Worm (Caenorhabditis elegans): Measurements from ENCODE around the gene F59A7.12.

F59A7.12 gene

DNA sequence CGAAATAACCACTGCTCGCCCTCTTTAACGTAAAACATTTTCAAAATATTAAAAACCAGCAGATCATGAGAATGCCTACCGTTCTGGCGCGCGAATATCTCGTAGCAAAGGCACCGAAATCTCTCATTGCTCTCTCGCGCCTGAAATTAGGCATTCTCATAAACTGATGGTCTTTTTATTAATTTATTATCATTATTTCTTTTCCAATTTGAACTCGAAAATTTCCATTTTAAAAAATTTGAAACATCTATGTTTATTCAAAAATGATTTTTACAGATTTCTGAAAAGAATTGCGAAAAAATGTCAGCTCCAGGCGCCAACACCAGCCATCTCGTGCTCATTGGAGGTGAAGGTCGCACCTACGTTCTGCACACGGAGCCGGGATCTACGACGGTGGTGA, at the start of gene F59A7.12:
TSS of gene F59A7.12 (plus strand) at position 301 of the 400 bp plus-strand sequence.
- TF ChIP-seq sptf-1 (tag; optimal IDR thresholded peaks at IDR 0.05): no peak
- TF ChIP-seq ceh-39 (tag; optimal IDR thresholded peaks at IDR 0.05): no peak
- TF ChIP-seq ham-2 (GFP tag; optimal IDR thresholded peaks at IDR 0.05): no peak
- no peak for TF ChIP-seq elt-1 (tag; optimal IDR thresholded peaks at IDR 0.05; ENCODE audit: borderline replicate concordance, insufficient read depth)
- no peak for TF ChIP-seq drap-1 (GFP tag; optimal IDR thresholded peaks at IDR 0.05)
- no peak for TF ChIP-seq ceh-83 (GFP tag; optimal IDR thresholded peaks at IDR 0.05)
- no peak for TF ChIP-seq elt-3 (tag; optimal IDR thresholded peaks at IDR 0.05)
- TF ChIP-seq lsy-2 (tag; optimal IDR thresholded peaks at IDR 0.05): no peak
- TF ChIP-seq bed-3 (GFP tag; optimal IDR thresholded peaks at IDR 0.05): no peak

ce11 chrV:1986954-1987353, 43.0 kb upstream of the F59A7.12 start, which contains the start of gene T08B1.1:
T08B1.1 (minus strand) TSS chrV:1987045.
- TF ChIP-seq lin-13 (tag; optimal IDR thresholded peaks at IDR 0.05) (no peak), blmp-1 (tag; optimal IDR thresholded peaks at IDR 0.05) (no peak), sem-2 (GFP tag; optimal IDR thresholded peaks at IDR 0.05) (no peak), bed-3 (GFP tag; optimal IDR thresholded peaks at IDR 0.05) (no peak), drap-1 (GFP tag; optimal IDR thresholded peaks at IDR 0.05) (no peak), nhr-2 (tag; optimal IDR thresholded peaks at IDR 0.05) (no peak), ceh-39 (tag; optimal IDR thresholded peaks at IDR 0.05) (no peak), unc-39 (tag; optimal IDR thresholded peaks at IDR 0.05) (no peak), ham-2 (GFP tag; optimal IDR thresholded peaks at IDR 0.05) (no peak), unc-120 (tag; optimal IDR thresholded peaks at IDR 0.05; ENCODE audit: poor library complexity, severe bottlenecking) (no peak), hlh-1 (tag; optimal IDR thresholded peaks at IDR 0.05) (no peak), nhr-12 (tag; optimal IDR thresholded peaks at IDR 0.05) (no peak), ces-1 (GFP tag; optimal IDR thresholded peaks at IDR 0.05) (no peak)

ce11 chrV:1989220-1989619, 40.8 kb upstream of the F59A7.12 start:
- no peak for TF ChIP-seq nhr-237 (tag; optimal IDR thresholded peaks at IDR 0.05)
- TF ChIP-seq ztf-11 (tag; optimal IDR thresholded peaks at IDR 0.05): no peak

DNA sequence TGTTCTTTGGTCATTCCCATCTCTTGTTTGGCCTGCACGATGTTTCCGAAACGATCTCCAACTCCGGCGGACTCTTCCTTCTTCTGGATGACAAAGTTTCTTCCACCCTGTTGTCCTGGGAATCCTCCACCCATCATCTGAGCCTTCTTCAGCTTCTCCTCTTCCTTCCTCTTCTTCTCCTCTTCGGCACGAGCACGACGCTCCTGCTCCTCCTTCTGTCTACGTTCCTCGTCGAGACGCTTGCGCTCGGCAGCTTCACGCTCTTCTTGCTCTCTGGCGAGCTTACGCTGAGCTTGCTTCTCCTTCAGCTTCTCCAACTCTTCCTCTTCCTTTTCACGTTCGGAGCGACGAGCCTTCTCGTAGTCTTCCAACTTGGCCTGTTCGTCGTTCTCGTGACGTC, 38.6 kb upstream of the F59A7.12 start:
- TF ChIP-seq mab-5 (tag; optimal IDR thresholded peaks at IDR 0.05): no peak
- TF ChIP-seq flh-1 (GFP tag; optimal IDR thresholded peaks at IDR 0.05): no peak
- TF ChIP-seq ham-2 (GFP tag; optimal IDR thresholded peaks at IDR 0.05): no peak
- TF ChIP-seq ceh-43 (GFP tag; optimal IDR thresholded peaks at IDR 0.05): no peak
- no peak for TF ChIP-seq sptf-1 (tag; optimal IDR thresholded peaks at IDR 0.05)
- no peak for TF ChIP-seq unc-120 (tag; optimal IDR thresholded peaks at IDR 0.05; ENCODE audit: poor library complexity, severe bottlenecking)
- TF ChIP-seq unc-39 (tag; optimal IDR thresholded peaks at IDR 0.05): no peak
- TF ChIP-seq drap-1 (GFP tag; optimal IDR thresholded peaks at IDR 0.05): no peak
- no peak for TF ChIP-seq elt-3 (tag; optimal IDR thresholded peaks at IDR 0.05)
- TF ChIP-seq zip-8 (tag; optimal IDR thresholded peaks at IDR 0.05): no peak
- TF ChIP-seq ceh-39 (tag; optimal IDR thresholded peaks at IDR 0.05): no peak
- no peak for TF ChIP-seq ces-1 (GFP tag; optimal IDR thresholded peaks at IDR 0.05)
- no peak for TF ChIP-seq mep-1 (tag; optimal IDR thresholded peaks at IDR 0.05)
- no peak for TF ChIP-seq M03D4.4 (tag; optimal IDR thresholded peaks at IDR 0.05)
- no peak for TF ChIP-seq lin-32 (GFP tag; optimal IDR thresholded peaks at IDR 0.05)
- TF ChIP-seq unc-62 (GFP tag; optimal IDR thresholded peaks at IDR 0.05): no peak

DNA sequence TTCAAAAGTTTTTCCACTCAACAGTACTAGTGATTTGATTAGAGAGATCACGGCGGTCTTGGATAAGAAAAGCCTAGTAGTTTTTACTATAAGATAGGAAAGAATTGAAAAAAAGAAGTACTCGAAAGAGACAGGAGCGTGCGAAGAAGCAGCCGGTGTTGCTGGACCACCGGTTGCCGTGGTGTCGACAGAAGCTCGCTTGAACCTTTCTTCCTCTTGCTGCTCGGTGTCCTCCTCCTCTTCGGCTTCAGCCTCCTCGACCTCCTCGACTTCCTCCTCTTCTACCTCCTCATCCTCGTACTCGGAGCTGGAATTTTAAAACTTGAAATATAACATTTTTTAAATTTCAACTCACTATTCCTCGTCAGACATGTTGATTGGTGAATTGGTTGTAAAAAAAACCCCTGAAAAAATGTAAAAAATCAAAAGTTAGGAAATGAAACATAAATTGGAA, 37.4 kb upstream of the F59A7.12 start, which contains the start of gene tnt-4:
TSS of gene tnt-4 (minus strand) at position 404 of the 454 bp plus-strand sequence.
- TF ChIP-seq nhr-12 (tag; optimal IDR thresholded peaks at IDR 0.05) (no peak), snpc-4 (tag; optimal IDR thresholded peaks at IDR 0.05) (no peak), mls-2 (tag; optimal IDR thresholded peaks at IDR 0.05) (no peak), cnd-1 (tag; optimal IDR thresholded peaks at IDR 0.05) (no peak), sem-2 (GFP tag; optimal IDR thresholded peaks at IDR 0.05) (no peak), hlh-1 (tag; optimal IDR thresholded peaks at IDR 0.05) (no peak), unc-39 (tag; optimal IDR thresholded peaks at IDR 0.05) (no peak), ces-1 (GFP tag; optimal IDR thresholded peaks at IDR 0.05) (no peak), ceh-83 (GFP tag; optimal IDR thresholded peaks at IDR 0.05) (no peak), flh-1 (GFP tag; optimal IDR thresholded peaks at IDR 0.05) (no peak)
